Fruit fly (Drosophila melanogaster): ENCODE data around the gene CG5989.

CG5989 gene

dm6 chr3L:8584086-8584485 lies 19.9 kb downstream of the CG5989 start (continued):
- TF ChIP-seq insv (GFP tag; optimal IDR thresholded peaks at IDR 0.05), result no peak
- TF ChIP-seq her (GFP tag; optimal IDR thresholded peaks at IDR 0.05), result peak; percentile 46
- no peak for TF ChIP-seq hkb (optimal IDR thresholded peaks at IDR 0.05)
- peak; percentile 68 for TF ChIP-seq hkb (GFP tag; IDR thresholded peaks at IDR 0.05)
- peak; percentile 27 for TF ChIP-seq CG12299 (tag; optimal IDR thresholded peaks at IDR 0.05)
- peak; percentile 34 for TF ChIP-seq fd64A (GFP tag; optimal IDR thresholded peaks at IDR 0.05)
- no peak for TF ChIP-seq H15 (GFP tag; IDR thresholded peaks at IDR 0.05)
- TF ChIP-seq CG17802 (tag; optimal IDR thresholded peaks at IDR 0.05), result no peak
- peak; percentile 56 for TF ChIP-seq dmrt99B (tag; optimal IDR thresholded peaks at IDR 0.05)
- peak; percentile 31 for TF ChIP-seq Blimp-1 (GFP tag; optimal IDR thresholded peaks at IDR 0.05)
- no peak for TF ChIP-seq danr (GFP tag; IDR thresholded peaks at IDR 0.05)
- TF ChIP-seq btn (GFP tag; optimal IDR thresholded peaks at IDR 0.05), result no peak
- TF ChIP-seq eve (GFP tag; optimal IDR thresholded peaks at IDR 0.05), result no peak
- TF ChIP-seq Atf6 (GFP tag; IDR thresholded peaks at IDR 0.05), result peak; percentile 79
- TF ChIP-seq CG11398 (GFP tag; optimal IDR thresholded peaks at IDR 0.05), result no peak
- TF ChIP-seq tgo (GFP tag; IDR thresholded peaks at IDR 0.05), result peak; percentile 28; the same call in 1 of the 3 replicates
- TF ChIP-seq Lpt (GFP tag; optimal IDR thresholded peaks at IDR 0.05), result no peak
- no peak for TF ChIP-seq Sry-β (GFP tag; optimal IDR thresholded peaks at IDR 0.05)
- peak; percentile 24; the same call in 1 of the 2 replicates for TF ChIP-seq CG11085 (GFP tag; IDR thresholded peaks at IDR 0.05)
- TF ChIP-seq br (optimal IDR thresholded peaks at IDR 0.05), result no peak
- TF ChIP-seq CG16779 (GFP tag; IDR thresholded peaks at IDR 0.05), result no peak
- no peak for TF ChIP-seq ken (GFP tag; IDR thresholded peaks at IDR 0.05)
- TF ChIP-seq Hmr (GFP tag; optimal IDR thresholded peaks at IDR 0.05), result peak; percentile 82
- no peak for TF ChIP-seq Hr39 (optimal IDR thresholded peaks at IDR 0.05)
- TF ChIP-seq CG6765 (GFP tag; optimal IDR thresholded peaks at IDR 0.05), result peak; percentile 49
- TF ChIP-seq Side (GFP tag; optimal IDR thresholded peaks at IDR 0.05), result peak; percentile 44
- peak; percentile 31 for TF ChIP-seq CG12219 (GFP tag; optimal IDR thresholded peaks at IDR 0.05)
- TF ChIP-seq da (GFP tag; optimal IDR thresholded peaks at IDR 0.05), result no peak
- no peak for TF ChIP-seq CG2889 (GFP tag; IDR thresholded peaks at IDR 0.05)
- TF ChIP-seq bab2 (GFP tag; optimal IDR thresholded peaks at IDR 0.05), result peak; percentile 28
- no peak for TF ChIP-seq CG33213 (GFP tag; optimal IDR thresholded peaks at IDR 0.05)
- no peak for TF ChIP-seq CG7786 (GFP tag; optimal IDR thresholded peaks at IDR 0.05)
- no peak for TF ChIP-seq slbo (GFP tag; IDR thresholded peaks at IDR 0.05)
- no peak for TF ChIP-seq Nf-YC (tag; optimal IDR thresholded peaks at IDR 0.05)
- TF ChIP-seq Abd-B (GFP tag; optimal IDR thresholded peaks at IDR 0.05), result no peak
- TF ChIP-seq row (GFP tag; IDR thresholded peaks at IDR 0.05), result no peak
- TF ChIP-seq CG10959 (GFP tag; IDR thresholded peaks at IDR 0.05), result no peak
- no peak for TF ChIP-seq CG10267 (tag; optimal IDR thresholded peaks at IDR 0.05)
- no peak for TF ChIP-seq vnd (GFP tag; IDR thresholded peaks at IDR 0.05; ENCODE audit: partially characterized antibody)
- peak; percentile 15 for TF ChIP-seq CG3407 (GFP tag; optimal IDR thresholded peaks at IDR 0.05)
- TF ChIP-seq NC2α (GFP tag; optimal IDR thresholded peaks at IDR 0.05), result peak; percentile 13
- no peak for TF ChIP-seq crol (GFP tag; IDR thresholded peaks at IDR 0.05)
- TF ChIP-seq lilli (GFP tag; optimal IDR thresholded peaks at IDR 0.05), result no peak
- TF ChIP-seq gt (GFP tag; IDR thresholded peaks at IDR 0.05), result no peak
- no peak for TF ChIP-seq CG8478 (optimal IDR thresholded peaks at IDR 0.05)
- TF ChIP-seq fru (optimal IDR thresholded peaks at IDR 0.05), result no peak
- no peak for TF ChIP-seq al (GFP tag; IDR thresholded peaks at IDR 0.05)
- peak; percentile 53 for TF ChIP-seq CG13296 (GFP tag; optimal IDR thresholded peaks at IDR 0.05)
- no peak for TF ChIP-seq Trl (optimal IDR thresholded peaks at IDR 0.05)
- peak; percentile 53 for TF ChIP-seq Trl (GFP tag; optimal IDR thresholded peaks at IDR 0.05)
- no peak for TF ChIP-seq nmo (GFP tag; optimal IDR thresholded peaks at IDR 0.05)
- TF ChIP-seq CG15269 (tag; optimal IDR thresholded peaks at IDR 0.05), result no peak
- TF ChIP-seq CG2678 (tag; optimal IDR thresholded peaks at IDR 0.05), result peak; percentile 67
- peak; percentile 67 for TF ChIP-seq seq (GFP tag; IDR thresholded peaks at IDR 0.05)
- TF ChIP-seq Fer3 (tag; optimal IDR thresholded peaks at IDR 0.05), result peak; percentile 42
